Fruit fly (Drosophila melanogaster) whole organism, embryonic: ENCODE measurements around the gene CG3662.

ENCODE experiments used
- ATbp ChIP-seq: fragments of 200-800 bp; sonication (Bioruptor generic); optimal IDR thresholded peaks from 2 replicates; lab custom pipeline; 2017; ENCODE audit warnings: missing biosample characterization, mild to moderate bottlenecking, missing genetic modification characterization, missing genetic modification reagents
- Adf1 ChIP-seq: fragments of 200-800 bp; sonication (Bioruptor generic); IDR thresholded peaks from 2 replicates; pipeline ENCODE4 v1.3.6; 2022; ENCODE audit warnings: missing biosample characterization, missing genetic modification characterization
- Antp ChIP-seq: fragments of 200-800 bp; sonication (Bioruptor generic); optimal IDR thresholded peaks from 3 replicates; lab custom pipeline; 2016; ENCODE audit warnings: missing biosample characterization, missing genetic modification characterization
- Asciz ChIP-seq: fragments of 200-800 bp; sonication (Bioruptor generic); optimal IDR thresholded peaks from 2 replicates; lab custom pipeline; 2017; ENCODE audit warnings: missing biosample characterization, mild to moderate bottlenecking, missing genetic modification characterization, missing genetic modification reagents
- CG11560 ChIP-seq: fragments of 200-800 bp; sonication (Bioruptor generic); IDR thresholded peaks from 3 replicates; pipeline ENCODE4 v1.3.6; 2022; ENCODE audit warnings: missing biosample characterization, missing genetic modification characterization
- CG12071 ChIP-seq: fragments of 200-800 bp; sonication (Bioruptor generic); optimal IDR thresholded peaks from 3 replicates; lab custom pipeline; 2018; ENCODE audit warnings: missing biosample characterization, mild to moderate bottlenecking, missing genetic modification characterization
- CG12236 ChIP-seq: fragments of 200-800 bp; sonication (Bioruptor generic); optimal IDR thresholded peaks from 2 replicates; lab custom pipeline; 2016; ENCODE audit warnings: missing biosample characterization, missing genetic modification characterization
- CG15479 ChIP-seq: fragments of 200-800 bp; sonication (Bioruptor generic); optimal IDR thresholded peaks from 3 replicates; lab custom pipeline; 2019; ENCODE audit warnings: missing biosample characterization, mild to moderate bottlenecking, missing genetic modification characterization, moderate library complexity
- CG17359 ChIP-seq: fragments of 200-800 bp; sonication (Bioruptor generic); optimal IDR thresholded peaks from 3 replicates; lab custom pipeline; 2018; ENCODE audit warnings: missing biosample characterization, mild to moderate bottlenecking, missing genetic modification characterization, moderate library complexity
- CG17385 ChIP-seq: fragments of 200-800 bp; sonication (Bioruptor generic); optimal IDR thresholded peaks from 3 replicates; lab custom pipeline; 2018; ENCODE audit warnings: missing biosample characterization, mild to moderate bottlenecking, missing genetic modification characterization
- CG30020 ChIP-seq: fragments of 200-800 bp; optimal IDR thresholded peaks from 2 replicates; lab custom pipeline; 2019; ENCODE audit warnings: missing biosample characterization, mild to moderate bottlenecking, missing genetic modification characterization, moderate library complexity
- CG30403 ChIP-seq: fragments of 200-800 bp; sonication (Bioruptor generic); optimal IDR thresholded peaks from 3 replicates; lab custom pipeline; 2016; ENCODE audit warnings: missing biosample characterization, missing genetic modification characterization
- CG32532 ChIP-seq: fragments of 200-800 bp; sonication (Bioruptor generic); IDR thresholded peaks from 2 replicates; pipeline ENCODE4 v1.3.6; 2022; ENCODE audit warnings: missing biosample characterization, missing genetic modification characterization
- CG32772 ChIP-seq: fragments of 200-800 bp; sonication (Bioruptor generic); IDR thresholded peaks from 2 replicates; pipeline ENCODE4 v1.3.6; 2022; ENCODE audit warnings: missing biosample characterization, missing genetic modification characterization
- CG3726 ChIP-seq: fragments of 200-800 bp; sonication (Bioruptor generic); IDR thresholded peaks from 3 replicates; pipeline ENCODE4, ENCODE4 v1.3.6; 2022; ENCODE audit warnings: missing biosample characterization, missing genetic modification characterization
- CG5180 ChIP-seq: fragments of 200-800 bp; sonication (Bioruptor generic); optimal IDR thresholded peaks from 3 replicates; lab custom pipeline; 2017; ENCODE audit warnings: missing biosample characterization, missing genetic modification characterization, mild to moderate bottlenecking, moderate library complexity, missing genetic modification reagents
- CG5953 ChIP-seq: fragments of 200-800 bp; sonication (Bioruptor generic); IDR thresholded peaks from 2 replicates; pipeline ENCODE4 v1.3.6; 2022; ENCODE audit warnings: missing biosample characterization, missing genetic modification characterization
- CG6791 ChIP-seq: fragments of 200-800 bp; sonication (Bioruptor generic); IDR thresholded peaks from 3 replicates; pipeline ENCODE4 v1.3.6; 2022; ENCODE audit warnings: missing biosample characterization, missing genetic modification characterization; ENCODE audit not compliant: partially characterized antibody
- Dfd ChIP-seq, 2 experiments: fragments of >200 bp; optimal IDR thresholded peaks; 2 replicates each; lab custom pipeline; 2017; ENCODE audit warnings: missing biosample characterization in 2 of 2, missing genetic modification characterization in 2 of 2
- Doc2 ChIP-seq: fragments of 200-800 bp; sonication (Bioruptor generic); IDR thresholded peaks from 2 replicates; pipeline ENCODE4 v1.3.6; 2022; ENCODE audit warnings: missing biosample characterization, missing genetic modification characterization
- Elba2 ChIP-seq: fragments of 200-800 bp; sonication (Bioruptor generic); optimal IDR thresholded peaks from 3 replicates; lab custom pipeline; 2016; ENCODE audit warnings: missing biosample characterization, missing genetic modification characterization
- HLHmδ ChIP-seq: fragments of 200-800 bp; sonication (Bioruptor generic); optimal IDR thresholded peaks from 2 replicates; lab custom pipeline; 2018; ENCODE audit warnings: missing biosample characterization, mild to moderate bottlenecking, missing genetic modification characterization, moderate library complexity
- Hand ChIP-seq: fragments of 200-800 bp; sonication (Bioruptor generic); optimal IDR thresholded peaks from 2 replicates; lab custom pipeline; 2017; ENCODE audit warnings: mild to moderate bottlenecking, missing biosample characterization, missing genetic modification reagents, missing genetic modification characterization
- Hey ChIP-seq: fragments of 200-800 bp; sonication (Bioruptor generic); optimal IDR thresholded peaks from 3 replicates; lab custom pipeline; 2018; ENCODE audit warnings: missing biosample characterization, mild to moderate bottlenecking, missing genetic modification characterization
- Hmx ChIP-seq: fragments of 200-800 bp; sonication (Bioruptor generic); optimal IDR thresholded peaks from 2 replicates; lab custom pipeline; 2016; ENCODE audit warnings: missing biosample characterization, missing genetic modification characterization
- Nf-YB ChIP-seq: fragments of 200-800 bp; sonication (Bioruptor generic); optimal IDR thresholded peaks from 3 replicates; lab custom pipeline; 2019; ENCODE audit warnings: missing biosample characterization, mild to moderate bottlenecking, missing genetic modification characterization, moderate library complexity
- Sry-β ChIP-seq: fragments of 200-800 bp; sonication (Bioruptor generic); optimal IDR thresholded peaks from 2 replicates; lab custom pipeline; 2018; ENCODE audit warnings: missing biosample characterization, mild to moderate bottlenecking, missing genetic modification characterization, moderate library complexity
- TFAM ChIP-seq: fragments of 200-800 bp; sonication (Bioruptor generic); optimal IDR thresholded peaks from 2 replicates; lab custom pipeline; 2017; ENCODE audit warnings: missing biosample characterization, missing genetic modification characterization, inconsistent platforms
- ab ChIP-seq: fragments of 200-800 bp; sonication (Bioruptor generic); optimal IDR thresholded peaks from 2 replicates; lab custom pipeline; 2016; ENCODE audit warnings: missing biosample characterization, missing genetic modification characterization
- ash1 ChIP-seq: fragments of 200-800 bp; sonication (Bioruptor generic); optimal IDR thresholded peaks from 2 replicates; lab custom pipeline; 2018; ENCODE audit warnings: missing biosample characterization, mild to moderate bottlenecking, missing genetic modification characterization
- bigmax ChIP-seq: fragments of 200-800 bp; sonication (Bioruptor generic); optimal IDR thresholded peaks from 2 replicates; lab custom pipeline; 2018; ENCODE audit warnings: missing biosample characterization, mild to moderate bottlenecking, missing genetic modification characterization
- bowl ChIP-seq: fragments of 200-800 bp; sonication (Bioruptor generic); IDR thresholded peaks from 2 replicates; pipeline ENCODE4 v1.3.6; 2022; ENCODE audit warnings: missing biosample characterization, missing genetic modification characterization
- bsh ChIP-seq, 2 experiments: fragments of 200-800 bp; sonication (Bioruptor generic); optimal IDR thresholded peaks; 2 replicates each; lab custom pipeline; 2017 to 2018; ENCODE audit warnings: mild to moderate bottlenecking in 2 of 2, missing biosample characterization in 2 of 2, missing genetic modification characterization in 2 of 2, moderate library complexity in 1 of 2
- chm ChIP-seq: fragments of 200-800 bp; sonication (Bioruptor generic); IDR thresholded peaks from 2 replicates; pipeline ENCODE4 v1.3.6; 2022; ENCODE audit warnings: missing biosample characterization, missing genetic modification characterization
- disco-r ChIP-seq: fragments of 200-800 bp; sonication (Bioruptor generic); optimal IDR thresholded peaks from 2 replicates; lab custom pipeline; 2016; ENCODE audit warnings: missing biosample characterization, missing genetic modification characterization
- fd3F ChIP-seq: fragments of 200-800 bp; sonication (Bioruptor generic); optimal IDR thresholded peaks from 2 replicates; lab custom pipeline; 2018; ENCODE audit warnings: missing biosample characterization, mild to moderate bottlenecking, missing genetic modification characterization, moderate library complexity
- gfzf ChIP-seq: fragments of 200-800 bp; sonication (Bioruptor generic); optimal IDR thresholded peaks from 2 replicates; lab custom pipeline; 2016; ENCODE audit warnings: missing biosample characterization, mild to moderate bottlenecking, missing genetic modification characterization, moderate library complexity
- klu ChIP-seq: fragments of 200-800 bp; sonication (Bioruptor generic); IDR thresholded peaks from 2 replicates; pipeline ENCODE4 v1.3.6; 2022; ENCODE audit warnings: missing biosample characterization, missing genetic modification characterization
- kni ChIP-seq: fragments of 200-800 bp; sonication (Bioruptor generic); optimal IDR thresholded peaks from 3 replicates; lab custom pipeline; 2017; ENCODE audit warnings: mild to moderate bottlenecking, missing biosample characterization, missing genetic modification reagents, missing genetic modification characterization
- lilli ChIP-seq: fragments of 200-800 bp; sonication (Bioruptor generic); optimal IDR thresholded peaks from 3 replicates; lab custom pipeline; 2016; ENCODE audit warnings: missing biosample characterization, missing genetic modification characterization
- nerfin-1 ChIP-seq: fragments of 200-800 bp; sonication (Bioruptor generic); optimal IDR thresholded peaks from 3 replicates; lab custom pipeline; 2019; ENCODE audit warnings: missing biosample characterization, mild to moderate bottlenecking, missing genetic modification characterization, moderate library complexity
- phol ChIP-seq: fragments of 200-800 bp; sonication (Bioruptor generic); optimal IDR thresholded peaks from 3 replicates; lab custom pipeline; 2018; ENCODE audit warnings: missing biosample characterization, mild to moderate bottlenecking, missing genetic modification characterization, moderate library complexity
- pita ChIP-seq: fragments of 200-800 bp; sonication (Bioruptor generic); optimal IDR thresholded peaks from 2 replicates; lab custom pipeline; 2017; ENCODE audit warnings: missing biosample characterization, mild to moderate bottlenecking, missing genetic modification characterization
- pum ChIP-seq: fragments of 200-800 bp; sonication (Bioruptor generic); optimal IDR thresholded peaks from 2 replicates; lab custom pipeline; 2016; ENCODE audit warnings: missing biosample characterization, missing genetic modification characterization
- pzg ChIP-seq: fragments of 200-800 bp; sonication (Bioruptor generic); optimal IDR thresholded peaks from 3 replicates; lab custom pipeline; 2018; ENCODE audit warnings: missing biosample characterization, mild to moderate bottlenecking, missing genetic modification characterization, moderate library complexity
- repo ChIP-seq: fragments of 200-800 bp; sonication (Bioruptor generic); optimal IDR thresholded peaks from 2 replicates; lab custom pipeline; 2016; ENCODE audit warnings: missing biosample characterization, missing genetic modification characterization
- run ChIP-seq: fragments of 200-800 bp; sonication (Bioruptor generic); optimal IDR thresholded peaks from 3 replicates; lab custom pipeline; 2018; ENCODE audit warnings: missing biosample characterization, mild to moderate bottlenecking, missing genetic modification characterization
- sens-2 ChIP-seq: fragments of 200-800 bp; sonication (Bioruptor generic); IDR thresholded peaks from 2 replicates; pipeline ENCODE4 v1.3.6; 2022; ENCODE audit warnings: missing biosample characterization, missing genetic modification characterization
- sqz ChIP-seq: fragments of 200-800 bp; sonication (Bioruptor generic); optimal IDR thresholded peaks from 3 replicates; lab custom pipeline; 2018; ENCODE audit warnings: missing biosample characterization, mild to moderate bottlenecking, missing genetic modification characterization
- zf30C ChIP-seq: fragments of 200-800 bp; sonication (Bioruptor generic); optimal IDR thresholded peaks from 3 replicates; lab custom pipeline; 2018; ENCODE audit warnings: missing biosample characterization, mild to moderate bottlenecking, missing genetic modification characterization

CG3662 gene

dm6 chr2L:867899-868605, 47.0 kb downstream of the CG3662 start, which contains the start of gene aru (continued):
- peak; percentile 41 for TF ChIP-seq ATbp (GFP tag; lab: Kevin White, UChicago)
- no peak for TF ChIP-seq Antp (GFP tag; lab: Kevin White, UChicago)
- no peak for TF ChIP-seq gfzf
- no peak for TF ChIP-seq kni (GFP tag; lab: Kevin White, UChicago)
- peak; percentile 37 for TF ChIP-seq Nf-YB (GFP tag; lab: Kevin White, UChicago)
- TF ChIP-seq CG5180 (GFP tag; lab: Kevin White, UChicago): peak; percentile 26
- peak; percentile 0 for TF ChIP-seq CG12071 (GFP tag; lab: Kevin White, UChicago)
- TF ChIP-seq CG32532 (GFP tag; lab: Robert Waterston, UW): no peak; the same call in 1 of the 2 replicates
- TF ChIP-seq Hand: peak; percentile 9
- TF ChIP-seq pita (GFP tag; lab: Kevin White, UChicago): no peak
- TF ChIP-seq Doc2 (GFP tag; lab: Robert Waterston, UW): no peak
- no peak for TF ChIP-seq nerfin-1 (tag; lab: Kevin White, UChicago)
- TF ChIP-seq Hmx (GFP tag; lab: Kevin White, UChicago): no peak
- TF ChIP-seq CG17359 (tag; lab: Kevin White, UChicago): peak; percentile 51
- TF ChIP-seq Hey (tag; lab: Kevin White, UChicago): no peak
- no peak for TF ChIP-seq CG11560
- no peak for TF ChIP-seq Sry-β (GFP tag; lab: Kevin White, UChicago)
- TF ChIP-seq CG12236 (GFP tag; lab: Kevin White, UChicago): no peak
- TF ChIP-seq Elba2 (GFP tag; lab: Kevin White, UChicago): no peak
- TF ChIP-seq disco-r: no peak
- no peak for TF ChIP-seq Adf1 (GFP tag; lab: Robert Waterston, UW)
- TF ChIP-seq zf30C (GFP tag; lab: Kevin White, UChicago): no peak
- no peak for TF ChIP-seq TFAM (GFP tag; lab: Kevin White, UChicago)
- no peak for TF ChIP-seq bowl
- TF ChIP-seq CG6791 (GFP tag; lab: Robert Waterston, UW): no peak
- TF ChIP-seq sens-2: peak; percentile 19; the same call in 1 of the 2 replicates
- no peak for TF ChIP-seq run (tag; lab: Kevin White, UChicago)
- no peak for TF ChIP-seq sqz (GFP tag; lab: Kevin White, UChicago)
- peak; percentile 65 for TF ChIP-seq Asciz
- peak in 1 of 2 experiments; percentile 49 for TF ChIP-seq bsh (GFP tag; optimal IDR thresholded peaks at IDR 0.05; lab: Kevin White, UChicago)
- TF ChIP-seq ash1: no peak
- no peak for TF ChIP-seq ab
- TF ChIP-seq CG15479 (GFP tag; lab: Kevin White, UChicago): no peak
- peak; percentile 26 for TF ChIP-seq phol (tag; lab: Kevin White, UChicago)
- peak; percentile 53; the same call in 1 of the 2 replicates for TF ChIP-seq chm (GFP tag; lab: Robert Waterston, UW)
- TF ChIP-seq pum (GFP tag; lab: Kevin White, UChicago): no peak
- TF ChIP-seq CG3726 (GFP tag; lab: Robert Waterston, UW): no peak
- no peak for TF ChIP-seq Dfd (GFP tag; optimal IDR thresholded peaks at IDR 0.05; lab: Kevin White, UChicago)
- peak; percentile 3 for TF ChIP-seq repo (GFP tag; lab: Kevin White, UChicago)
- TF ChIP-seq CG30020 (tag; lab: Kevin White, UChicago): no peak
- no peak for TF ChIP-seq bigmax (GFP tag; lab: Kevin White, UChicago)
- no peak for TF ChIP-seq CG32772 (GFP tag; lab: Robert Waterston, UW)
- no peak for TF ChIP-seq HLHmδ (GFP tag; lab: Kevin White, UChicago)
- peak; percentile 46 for TF ChIP-seq CG17385
- no peak for TF ChIP-seq pzg (GFP tag; lab: Kevin White, UChicago)
- TF ChIP-seq klu: no peak
- no peak for TF ChIP-seq fd3F (GFP tag; lab: Kevin White, UChicago)
- TF ChIP-seq CG5953: no peak
- no peak for TF ChIP-seq CG30403 (GFP tag; lab: Kevin White, UChicago)
- TF ChIP-seq lilli: no peak
